Fruit fly (Drosophila melanogaster) whole organism, prepupa: ENCODE results near the gene CG17344.

ENCODE experiments used
- Blimp-1 ChIP-seq: fragments of 200-800 bp; sonication (Bioruptor generic); optimal IDR thresholded peaks from 3 replicates; lab custom pipeline; 2017; ENCODE audit warnings: missing biosample characterization, missing genetic modification characterization, mild to moderate bottlenecking, moderate library complexity, missing genetic modification reagents
- CG10631 ChIP-seq: fragments of 200-800 bp; sonication (Bioruptor generic); optimal IDR thresholded peaks from 2 replicates; lab custom pipeline; 2016; ENCODE audit warnings: missing biosample characterization, missing genetic modification characterization
- CG10669 ChIP-seq: fragments of 200-800 bp; sonication (Bioruptor generic); optimal IDR thresholded peaks from 3 replicates; lab custom pipeline; 2018; ENCODE audit warnings: missing biosample characterization, mild to moderate bottlenecking, missing genetic modification characterization, moderate library complexity
- CG11294 ChIP-seq: fragments of 200-800 bp; sonication (Bioruptor generic); IDR thresholded peaks from 2 replicates; pipeline ENCODE4 v1.3.6; 2022; ENCODE audit warnings: missing biosample characterization, missing genetic modification characterization
- CG11762 ChIP-seq: fragments of 200-800 bp; sonication (Bioruptor generic); optimal IDR thresholded peaks from 3 replicates; lab custom pipeline; 2016; ENCODE audit warnings: missing biosample characterization, missing genetic modification characterization; ENCODE audit not compliant: insufficient read depth
- CG11902 ChIP-seq: fragments of 200-800 bp; sonication (Bioruptor generic); optimal IDR thresholded peaks from 3 replicates; lab custom pipeline; 2016; ENCODE audit warnings: missing biosample characterization, missing genetic modification characterization
- CG15336 ChIP-seq: fragments of 200-800 bp; sonication (Bioruptor generic); IDR thresholded peaks from 2 replicates; pipeline ENCODE4 v1.3.6; 2022; ENCODE audit warnings: missing biosample characterization, missing genetic modification characterization
- CG1621 ChIP-seq: fragments of 200-800 bp; sonication (Bioruptor generic); optimal IDR thresholded peaks from 3 replicates; lab custom pipeline; 2018; ENCODE audit warnings: missing biosample characterization, mild to moderate bottlenecking, missing genetic modification characterization
- CG16779 ChIP-seq: fragments of 200-800 bp; sonication (Bioruptor generic); optimal IDR thresholded peaks from 3 replicates; lab custom pipeline; 2017; ENCODE audit warnings: missing biosample characterization, mild to moderate bottlenecking, missing genetic modification characterization
- CG31627 ChIP-seq: fragments of 200-800 bp; sonication (Bioruptor generic); optimal IDR thresholded peaks from 3 replicates; lab custom pipeline; 2016; ENCODE audit warnings: missing biosample characterization, missing genetic modification characterization
- CG32006 ChIP-seq: fragments of 200-800 bp; sonication (Bioruptor generic); optimal IDR thresholded peaks from 3 replicates; lab custom pipeline; 2017; ENCODE audit warnings: missing biosample characterization, mild to moderate bottlenecking, missing genetic modification characterization
- CG4318 ChIP-seq: fragments of 200-800 bp; sonication (Bioruptor generic); optimal IDR thresholded peaks from 3 replicates; lab custom pipeline; 2017; ENCODE audit warnings: missing biosample characterization, mild to moderate bottlenecking, missing genetic modification characterization
- CG6276 ChIP-seq: fragments of 200-800 bp; sonication (Bioruptor generic); optimal IDR thresholded peaks from 2 replicates; lab custom pipeline; 2017; ENCODE audit warnings: missing biosample characterization, mild to moderate bottlenecking, missing genetic modification characterization
- CG6792 ChIP-seq: fragments of 200-800 bp; sonication (Bioruptor generic); optimal IDR thresholded peaks from 3 replicates; lab custom pipeline; 2016; ENCODE audit warnings: missing biosample characterization, missing genetic modification characterization
- CG6808 ChIP-seq: fragments of 200-800 bp; sonication (Bioruptor generic); optimal IDR thresholded peaks from 3 replicates; lab custom pipeline; 2017; ENCODE audit warnings: missing biosample characterization, missing genetic modification characterization, mild to moderate bottlenecking, moderate library complexity, missing genetic modification reagents
- CG6854 ChIP-seq: fragments of 200-800 bp; sonication (Bioruptor generic); optimal IDR thresholded peaks from 2 replicates; lab custom pipeline; 2017; ENCODE audit warnings: missing biosample characterization, mild to moderate bottlenecking, missing genetic modification characterization
- CG7368 ChIP-seq: fragments of 200-800 bp; sonication (Bioruptor generic); optimal IDR thresholded peaks from 3 replicates; lab custom pipeline; 2016; ENCODE audit warnings: missing biosample characterization, missing genetic modification characterization
- CG8119 ChIP-seq: fragments of 200-800 bp; sonication (Bioruptor generic); IDR thresholded peaks from 3 replicates; pipeline ENCODE4 v1.3.6; 2022; ENCODE audit warnings: missing biosample characterization, missing genetic modification characterization
- CG8319 ChIP-seq: fragments of 200-800 bp; sonication (Bioruptor generic); optimal IDR thresholded peaks from 3 replicates; lab custom pipeline; 2016; ENCODE audit warnings: missing biosample characterization, missing genetic modification characterization
- CG9139 ChIP-seq: fragments of 200-800 bp; sonication (Bioruptor generic); optimal IDR thresholded peaks from 3 replicates; lab custom pipeline; 2017; ENCODE audit warnings: missing biosample characterization, mild to moderate bottlenecking, missing genetic modification characterization
- Eip75B ChIP-seq: fragments of 200-800 bp; sonication (Bioruptor generic); optimal IDR thresholded peaks from 3 replicates; lab custom pipeline; 2016; ENCODE audit warnings: missing biosample characterization, missing genetic modification characterization
- Eip78C ChIP-seq: fragments of 200-800 bp; sonication (Bioruptor generic); peaks from one replicate; lab custom pipeline; 2016; ENCODE audit warnings: missing biosample characterization, missing genetic modification characterization
- Eip93F ChIP-seq: fragments of 200-800 bp; sonication (Bioruptor generic); optimal IDR thresholded peaks from 2 replicates; lab custom pipeline; 2016; ENCODE audit warnings: missing biosample characterization, mild to moderate bottlenecking, missing genetic modification characterization
- Ets21C ChIP-seq: fragments of 200-800 bp; sonication (Bioruptor generic); optimal IDR thresholded peaks from 3 replicates; lab custom pipeline; 2016; ENCODE audit warnings: missing biosample characterization, missing genetic modification characterization
- Ets96B ChIP-seq: fragments of 200-800 bp; optimal IDR thresholded peaks from 2 replicates; lab custom pipeline; 2019; ENCODE audit warnings: missing biosample characterization, mild to moderate bottlenecking, missing genetic modification characterization, moderate library complexity
- Hr38 ChIP-seq: sonication (Bioruptor generic); optimal IDR thresholded peaks from 2 replicates; lab custom pipeline; 2016; ENCODE audit warnings: missing biosample characterization, missing genetic modification characterization
- Hr39 ChIP-seq: fragments of 200-800 bp; sonication (Bioruptor generic); optimal IDR thresholded peaks from 2 replicates; lab custom pipeline; 2016; ENCODE audit warnings: missing biosample characterization, missing genetic modification characterization
- Hr4 ChIP-seq: fragments of 200-800 bp; sonication (Bioruptor generic); optimal IDR thresholded peaks from 3 replicates; lab custom pipeline; 2016; ENCODE audit warnings: missing biosample characterization, missing genetic modification characterization
- Lpt ChIP-seq: fragments of 200-800 bp; sonication (Bioruptor generic); optimal IDR thresholded peaks from 3 replicates; lab custom pipeline; 2016; ENCODE audit warnings: missing biosample characterization, missing genetic modification characterization
- Met ChIP-seq: fragments of 200-800 bp; sonication (Bioruptor generic); optimal IDR thresholded peaks from 3 replicates; lab custom pipeline; 2016; ENCODE audit warnings: missing biosample characterization, missing genetic modification characterization
- Smox ChIP-seq: fragments of 200-800 bp; sonication (Bioruptor generic); optimal IDR thresholded peaks from 3 replicates; lab custom pipeline; 2016; ENCODE audit warnings: missing biosample characterization, missing genetic modification characterization
- Sox102F ChIP-seq: fragments of 200-800 bp; sonication (Bioruptor generic); optimal IDR thresholded peaks from 2 replicates; lab custom pipeline; 2016; ENCODE audit warnings: missing biosample characterization, mild to moderate bottlenecking, missing genetic modification characterization
- Sox14 ChIP-seq: fragments of 200-800 bp; sonication (Bioruptor generic); optimal IDR thresholded peaks from 3 replicates; lab custom pipeline; 2016; ENCODE audit warnings: missing biosample characterization, missing genetic modification characterization
- Sox15 ChIP-seq: fragments of 200-800 bp; sonication (Bioruptor generic); optimal IDR thresholded peaks from 3 replicates; lab custom pipeline; 2016; ENCODE audit warnings: missing biosample characterization, missing genetic modification characterization
- cyc ChIP-seq: fragments of 200-800 bp; sonication (Bioruptor generic); optimal IDR thresholded peaks from 3 replicates; lab custom pipeline; 2016; ENCODE audit warnings: missing biosample characterization, missing genetic modification characterization
- dac ChIP-seq: fragments of 200-800 bp; sonication (Bioruptor generic); optimal IDR thresholded peaks from 2 replicates; lab custom pipeline; 2017; ENCODE audit warnings: missing biosample characterization, mild to moderate bottlenecking, missing genetic modification characterization
- dsx ChIP-seq: fragments of 200-800 bp; optimal IDR thresholded peaks from 3 replicates; lab custom pipeline; 2019; ENCODE audit warnings: missing biosample characterization, mild to moderate bottlenecking, missing genetic modification characterization, moderate library complexity; ENCODE audit not compliant: poor library complexity, severe bottlenecking
- eg ChIP-seq: fragments of 200-800 bp; sonication (Bioruptor generic); IDR thresholded peaks from 3 replicates; pipeline ENCODE4 v1.3.6; 2022; ENCODE audit warnings: missing biosample characterization, missing genetic modification characterization
- esn ChIP-seq: fragments of 200-800 bp; sonication (Bioruptor generic); optimal IDR thresholded peaks from 2 replicates; lab custom pipeline; 2016; ENCODE audit warnings: missing biosample characterization, mild to moderate bottlenecking, missing genetic modification characterization, moderate library complexity
- fd59A ChIP-seq: fragments of 200-800 bp; sonication (Bioruptor generic); optimal IDR thresholded peaks from 2 replicates; lab custom pipeline; 2017; ENCODE audit warnings: missing biosample characterization, mild to moderate bottlenecking, missing genetic modification characterization, missing genetic modification reagents
- fd85E ChIP-seq: fragments of 200-800 bp; sonication (Bioruptor generic); optimal IDR thresholded peaks from 3 replicates; lab custom pipeline; 2016; ENCODE audit warnings: missing biosample characterization, missing genetic modification characterization
- fkh ChIP-seq: fragments of 200-800 bp; sonication (Bioruptor generic); optimal IDR thresholded peaks from 3 replicates; lab custom pipeline; 2017; ENCODE audit warnings: missing biosample characterization, mild to moderate bottlenecking, missing genetic modification characterization, moderate library complexity
- lz ChIP-seq: fragments of 200-800 bp; sonication (Bioruptor generic); optimal IDR thresholded peaks from 3 replicates; lab custom pipeline; 2016; ENCODE audit warnings: missing biosample characterization, missing genetic modification characterization
- net ChIP-seq: fragments of 200-800 bp; sonication (Bioruptor generic); optimal IDR thresholded peaks from 3 replicates; lab custom pipeline; 2016; ENCODE audit warnings: missing biosample characterization, missing genetic modification characterization
- pdm3 ChIP-seq: fragments of 200-800 bp; sonication (Bioruptor generic); optimal IDR thresholded peaks from 3 replicates; lab custom pipeline; 2016; ENCODE audit warnings: missing biosample characterization, missing genetic modification characterization
- salr ChIP-seq, 2 experiments: fragments of 200-800 bp; sonication (Bioruptor generic); optimal IDR thresholded peaks; 3 replicates each; lab custom pipeline; 2016 to 2018; ENCODE audit warnings: missing biosample characterization in 2 of 2, missing genetic modification characterization in 2 of 2, mild to moderate bottlenecking in 1 of 2
- spab ChIP-seq: fragments of 200-800 bp; sonication (Bioruptor generic); optimal IDR thresholded peaks from 2 replicates; lab custom pipeline; 2017; ENCODE audit warnings: missing biosample characterization, mild to moderate bottlenecking, missing genetic modification characterization, missing genetic modification reagents
- topi ChIP-seq: fragments of 200-800 bp; sonication (Bioruptor generic); optimal IDR thresholded peaks from 3 replicates; lab custom pipeline; 2016; ENCODE audit warnings: missing biosample characterization, missing genetic modification characterization
- vri ChIP-seq: fragments of 200-800 bp; sonication (Bioruptor generic); optimal IDR thresholded peaks from 3 replicates; lab custom pipeline; 2016; ENCODE audit warnings: missing biosample characterization, mild to moderate bottlenecking, missing genetic modification characterization

The CG17344 gene

DNA sequence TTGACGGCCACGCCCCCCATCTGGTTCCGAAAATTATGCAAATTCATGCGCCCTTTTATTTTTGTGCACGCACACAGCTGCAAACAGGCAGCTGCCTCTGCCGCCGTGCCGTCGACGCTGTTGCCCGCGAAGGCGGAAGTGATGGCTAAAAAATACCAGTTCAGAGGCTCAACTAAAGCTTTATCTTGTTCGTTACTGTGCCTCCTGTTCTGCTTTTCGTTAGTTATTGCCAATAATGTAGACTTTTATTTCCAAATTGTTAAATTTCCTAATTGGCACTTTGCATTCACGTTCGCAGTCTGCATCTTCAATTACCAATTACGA, 32.5 kb downstream of the CG17344 start:
- 0 out of 3 replicates have a peak, but pooled peaks have one; percentile 4 for TF ChIP-seq eg (GFP tag; lab: Robert Waterston, UW)
- no peak for TF ChIP-seq Ets96B
- peak; percentile 2 for TF ChIP-seq Hr39 (GFP tag; lab: Kevin White, UChicago)
- peak; percentile 60 for TF ChIP-seq Eip78C (GFP tag; lab: Kevin White, UChicago)

DNA sequence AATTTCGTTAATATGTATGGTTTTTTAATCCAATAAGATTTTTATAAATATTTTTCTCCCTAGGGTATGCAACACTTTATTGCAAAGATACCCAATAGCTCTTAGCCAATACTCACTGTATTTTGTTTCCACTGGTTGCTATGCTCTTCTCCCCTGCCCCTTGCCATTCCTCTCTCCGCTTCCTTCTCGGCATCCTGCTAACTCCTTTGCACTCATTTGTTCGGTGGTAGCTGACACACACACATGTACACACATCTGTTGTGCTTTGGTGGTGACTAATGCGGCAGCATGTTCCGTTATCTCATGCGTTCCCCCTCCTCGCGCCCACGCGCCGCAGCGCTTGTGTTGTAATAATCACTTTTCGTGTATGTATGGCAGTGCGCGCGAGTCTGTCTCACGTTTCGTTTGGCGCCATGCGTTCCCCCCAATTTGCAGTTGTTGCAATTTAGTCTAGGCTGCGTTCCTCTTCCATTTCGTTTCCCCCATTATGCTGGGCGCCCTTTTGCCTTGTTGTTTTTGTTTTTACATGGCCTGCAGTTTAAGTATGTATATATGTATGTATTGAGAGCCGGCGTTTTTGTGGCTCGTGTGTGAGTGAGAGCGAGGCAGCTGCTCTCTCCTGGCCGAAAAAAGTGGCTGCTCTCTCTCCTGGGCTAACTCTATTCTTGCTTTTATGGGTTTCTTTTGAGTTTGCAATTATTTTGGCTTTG, 33.1 kb downstream of the CG17344 start, which contains the start of gene Polr1D:
Polr1D (minus strand) TSS at position 420 of the 710 bp plus-strand sequence.
- peak; percentile 43 for TF ChIP-seq Met (GFP tag; lab: Kevin White, UChicago)
- no peak for TF ChIP-seq fd85E
- no peak for TF ChIP-seq dac
- TF ChIP-seq CG11902 (GFP tag; lab: Kevin White, UChicago), result peak; percentile 26
- TF ChIP-seq dsx (GFP tag; lab: Kevin White, UChicago), result peak; percentile 48
- peak; percentile 38 for TF ChIP-seq CG32006 (GFP tag; lab: Kevin White, UChicago)
- TF ChIP-seq CG15336 (GFP tag; lab: Robert Waterston, UW), result no peak
- no peak for TF ChIP-seq CG11762
- no peak for TF ChIP-seq Hr38 (GFP tag; lab: Kevin White, UChicago)
- peak; percentile 14 for TF ChIP-seq CG6792 (GFP tag; lab: Kevin White, UChicago)
- TF ChIP-seq CG16779, result no peak
- TF ChIP-seq CG6854, result peak; percentile 47
- peak; percentile 35 for TF ChIP-seq Hr4
- TF ChIP-seq Ets96B, result peak; percentile 54
- TF ChIP-seq Sox15, result peak; percentile 9
- TF ChIP-seq CG11294, result no peak
- no peak for TF ChIP-seq CG10669
- TF ChIP-seq Eip93F, result no peak
- TF ChIP-seq Ets21C, result no peak
- peak; percentile 10 for TF ChIP-seq Sox14 (GFP tag; lab: Kevin White, UChicago)
- peak; percentile 26 for TF ChIP-seq spab (GFP tag; lab: Kevin White, UChicago)
- TF ChIP-seq CG7368, result no peak
- TF ChIP-seq Lpt, result peak; percentile 50
- TF ChIP-seq CG8119, result 0 out of 3 replicates have a peak, but pooled peaks have one; percentile 30
- TF ChIP-seq CG10631 (GFP tag; lab: Kevin White, UChicago), result peak; percentile 55
- TF ChIP-seq CG4318 (GFP tag; lab: Kevin White, UChicago), result no peak
- no peak for TF ChIP-seq CG9139 (GFP tag; lab: Kevin White, UChicago)
- no peak for TF ChIP-seq fkh
- TF ChIP-seq esn (GFP tag; lab: Kevin White, UChicago), result peak; percentile 39
- peak; percentile 14 for TF ChIP-seq Eip75B (GFP tag; lab: Kevin White, UChicago)
- peak; percentile 48 for TF ChIP-seq Smox (GFP tag; lab: Kevin White, UChicago)
- no peak for TF ChIP-seq CG6276 (GFP tag; lab: Kevin White, UChicago)
- no peak for TF ChIP-seq Hr39 (GFP tag; lab: Kevin White, UChicago)
- TF ChIP-seq CG31627, result no peak
- TF ChIP-seq net (GFP tag; lab: Kevin White, UChicago), result no peak
- no peak for TF ChIP-seq Sox102F (GFP tag; lab: Kevin White, UChicago)
- no peak for TF ChIP-seq CG8319 (GFP tag; lab: Kevin White, UChicago)
- peak; percentile 48 for TF ChIP-seq topi (GFP tag; lab: Kevin White, UChicago)
- peak; percentile 34 for TF ChIP-seq CG1621 (tag; lab: Kevin White, UChicago)
- no peak for TF ChIP-seq pdm3 (GFP tag; lab: Kevin White, UChicago)
- TF ChIP-seq vri, result peak; percentile 95
- peak; percentile 26 for TF ChIP-seq CG6808 (GFP tag; lab: Kevin White, UChicago)
- no peak for TF ChIP-seq Eip78C (GFP tag; lab: Kevin White, UChicago)
- peak in 1 of 2 experiments; percentile 26 for TF ChIP-seq salr (GFP tag; optimal IDR thresholded peaks at IDR 0.05; lab: Kevin White, UChicago)
- peak; percentile 20 for TF ChIP-seq fd59A (GFP tag; lab: Kevin White, UChicago)
- TF ChIP-seq cyc (GFP tag; lab: Kevin White, UChicago), result peak; percentile 33
- TF ChIP-seq lz (GFP tag; lab: Kevin White, UChicago), result peak; percentile 2
- TF ChIP-seq Blimp-1, result peak; percentile 28
